Fruit fly (Drosophila melanogaster) whole organism, embryonic: ENCODE results near the gene TfAP-2.

Experiments used
- BEAF-32 ChIP-seq: fragments of 200-800 bp; sonication (Bioruptor generic); optimal IDR thresholded peaks from 3 replicates; lab custom pipeline; 2017; ENCODE audit warnings: missing biosample characterization, missing genetic modification characterization, mild to moderate bottlenecking, moderate library complexity, missing genetic modification reagents
- Bdp1 ChIP-seq: fragments of 200-800 bp; sonication (Bioruptor generic); optimal IDR thresholded peaks from 3 replicates; lab custom pipeline; 2016; ENCODE audit warnings: missing biosample characterization, missing genetic modification characterization
- CG10274 ChIP-seq: fragments of 200-800 bp; sonication (Bioruptor generic); optimal IDR thresholded peaks from 3 replicates; lab custom pipeline; 2017; ENCODE audit warnings: missing biosample characterization, mild to moderate bottlenecking, missing genetic modification characterization
- CG10959 ChIP-seq: fragments of 200-800 bp; sonication (Bioruptor generic); IDR thresholded peaks from 2 replicates; pipeline ENCODE4 v1.3.6; 2022; ENCODE audit warnings: missing biosample characterization, missing genetic modification characterization
- CG11247 ChIP-seq: fragments of 200-800 bp; sonication (Bioruptor generic); IDR thresholded peaks from 2 replicates; pipeline ENCODE4 v1.3.6; 2022; ENCODE audit warnings: missing biosample characterization, missing genetic modification characterization
- CG14860 ChIP-seq: fragments of 200-800 bp; sonication (Bioruptor generic); IDR thresholded peaks from 3 replicates; pipeline ENCODE4 v1.3.6; 2022; ENCODE audit warnings: missing biosample characterization, missing genetic modification characterization; ENCODE audit not compliant: partially characterized antibody
- CG14965 ChIP-seq: fragments of 200-800 bp; sonication (Bioruptor generic); optimal IDR thresholded peaks from 2 replicates; lab custom pipeline; 2016; ENCODE audit warnings: missing biosample characterization, missing genetic modification characterization, borderline replicate concordance
- CG2129 ChIP-seq: fragments of 200-800 bp; sonication (Bioruptor generic); IDR thresholded peaks from 2 replicates; pipeline ENCODE4 v1.3.6; 2022; ENCODE audit warnings: missing biosample characterization, missing genetic modification characterization; ENCODE audit not compliant: partially characterized antibody
- CG30020 ChIP-seq: fragments of 200-800 bp; optimal IDR thresholded peaks from 2 replicates; lab custom pipeline; 2019; ENCODE audit warnings: missing biosample characterization, mild to moderate bottlenecking, missing genetic modification characterization, moderate library complexity
- CG3995 ChIP-seq: fragments of 200-800 bp; sonication (Bioruptor generic); optimal IDR thresholded peaks from 3 replicates; lab custom pipeline; 2016; ENCODE audit warnings: missing biosample characterization, missing genetic modification characterization
- CG6765 ChIP-seq: fragments of 200-800 bp; sonication (Bioruptor generic); optimal IDR thresholded peaks from 3 replicates; lab custom pipeline; 2017; ENCODE audit warnings: missing biosample characterization, mild to moderate bottlenecking, missing genetic modification characterization
- CG6791 ChIP-seq: fragments of 200-800 bp; sonication (Bioruptor generic); IDR thresholded peaks from 3 replicates; pipeline ENCODE4 v1.3.6; 2022; ENCODE audit warnings: missing biosample characterization, missing genetic modification characterization; ENCODE audit not compliant: partially characterized antibody
- CG7271 ChIP-seq: fragments of 200-800 bp; sonication (Bioruptor generic); optimal IDR thresholded peaks from 2 replicates; lab custom pipeline; 2018; ENCODE audit warnings: missing biosample characterization, mild to moderate bottlenecking, missing genetic modification characterization, moderate library complexity
- CG7963 ChIP-seq: fragments of 200-800 bp; sonication (Bioruptor generic); IDR thresholded peaks from 3 replicates; pipeline ENCODE4 v1.3.6; 2022; ENCODE audit warnings: missing biosample characterization, missing genetic modification characterization; ENCODE audit not compliant: partially characterized antibody
- CG8359 ChIP-seq: fragments of 200-800 bp; sonication (Bioruptor generic); optimal IDR thresholded peaks from 2 replicates; lab custom pipeline; 2017; ENCODE audit warnings: missing biosample characterization, mild to moderate bottlenecking, missing genetic modification characterization, borderline replicate concordance
- D ChIP-seq, 2 experiments: fragments of 200-800 bp in 1 of 2; fragments of >200 bp in 1 of 2; sonication (Bioruptor generic) in 1 of 2; optimal IDR thresholded peaks; 2 replicates in 1 of 2; 3 replicates in 1 of 2; lab custom pipeline; 2017; ENCODE audit warnings: mild to moderate bottlenecking in 1 of 2, missing biosample characterization in 1 of 2, missing genetic modification characterization in 1 of 2, missing genetic modification reagents in 1 of 2
- D19A ChIP-seq: fragments of 200-800 bp; optimal IDR thresholded peaks from 3 replicates; lab custom pipeline; 2019; ENCODE audit warnings: missing biosample characterization, mild to moderate bottlenecking, missing genetic modification characterization, moderate library complexity
- Dp ChIP-seq: fragments of 200-800 bp; sonication (Bioruptor generic); optimal IDR thresholded peaks from 2 replicates; lab custom pipeline; 2018; ENCODE audit warnings: missing biosample characterization, mild to moderate bottlenecking, missing genetic modification characterization, moderate library complexity
- HLH3B ChIP-seq: fragments of 200-800 bp; sonication (Bioruptor generic); IDR thresholded peaks from 2 replicates; pipeline ENCODE4 v1.3.6; 2022; ENCODE audit warnings: missing biosample characterization, missing genetic modification characterization
- HLH4C ChIP-seq: fragments of 200-800 bp; sonication (Bioruptor generic); IDR thresholded peaks from 3 replicates; pipeline ENCODE4 v1.3.6; 2022; ENCODE audit warnings: missing biosample characterization, missing genetic modification characterization; ENCODE audit not compliant: partially characterized antibody
- HmgZ ChIP-seq: fragments of 200-800 bp; sonication (Bioruptor generic); optimal IDR thresholded peaks from 2 replicates; lab custom pipeline; 2018; ENCODE audit warnings: missing biosample characterization, mild to moderate bottlenecking, missing genetic modification characterization
- MESR4 ChIP-seq: fragments of 200-800 bp; sonication (Bioruptor generic); optimal IDR thresholded peaks from 2 replicates; lab custom pipeline; 2018; ENCODE audit warnings: missing biosample characterization, mild to moderate bottlenecking, missing genetic modification characterization, moderate library complexity
- Nf-YC ChIP-seq: fragments of 200-800 bp; optimal IDR thresholded peaks from 3 replicates; lab custom pipeline; 2019; ENCODE audit warnings: missing biosample characterization, mild to moderate bottlenecking, missing genetic modification characterization, moderate library complexity
- Opbp ChIP-seq: fragments of 200-800 bp; sonication (Bioruptor generic); IDR thresholded peaks from 3 replicates; pipeline ENCODE4 v1.3.6; 2022; ENCODE audit warnings: missing biosample characterization, missing genetic modification characterization; ENCODE audit not compliant: partially characterized antibody
- Pdp1 ChIP-seq, 2 experiments: fragments of 200-800 bp; sonication (Bioruptor generic); optimal IDR thresholded peaks; 3 replicates each; lab custom pipeline; 2016; ENCODE audit warnings: missing biosample characterization in 2 of 2, missing genetic modification characterization in 2 of 2, mild to moderate bottlenecking in 1 of 2, moderate library complexity in 1 of 2
- Rx ChIP-seq: fragments of 200-800 bp; sonication (Bioruptor generic); IDR thresholded peaks from 2 replicates; pipeline ENCODE4 v1.3.6; 2022; ENCODE audit warnings: missing biosample characterization, missing genetic modification characterization
- Scr ChIP-seq: fragments of 200-800 bp; sonication (Bioruptor generic); IDR thresholded peaks from 2 replicates; pipeline ENCODE4 v1.3.6; 2022; ENCODE audit warnings: missing biosample characterization, missing genetic modification characterization; ENCODE audit not compliant: partially characterized antibody
- Stat92E ChIP-seq, 3 experiments: fragments of >200 bp in 2 of 3; fragments of 200-800 bp in 1 of 3; sonication (Bioruptor generic) in 1 of 3; optimal IDR thresholded peaks; 2 replicates each; lab custom pipeline; 2017 to 2019; ENCODE audit warnings: missing biosample characterization in 3 of 3, missing genetic modification characterization in 3 of 3, mild to moderate bottlenecking in 1 of 3, moderate library complexity in 1 of 3
- Tbp ChIP-seq: fragments of >200 bp; optimal IDR thresholded peaks from 2 replicates; lab custom pipeline; 2018; ENCODE audit warnings: missing biosample characterization, missing genetic modification characterization
- YL-1 ChIP-seq: fragments of 200-800 bp; sonication (Bioruptor generic); optimal IDR thresholded peaks from 3 replicates; lab custom pipeline; 2017; ENCODE audit warnings: missing biosample characterization, mild to moderate bottlenecking, missing genetic modification characterization
- ato ChIP-seq: fragments of 200-800 bp; sonication (Bioruptor generic); IDR thresholded peaks from 2 replicates; pipeline ENCODE4 v1.3.6; 2022; ENCODE audit warnings: missing biosample characterization, missing genetic modification characterization; ENCODE audit not compliant: partially characterized antibody
- da ChIP-seq: fragments of 200-800 bp; sonication (Bioruptor generic); optimal IDR thresholded peaks from 2 replicates; lab custom pipeline; 2016; ENCODE audit warnings: missing biosample characterization, missing genetic modification characterization
- dati ChIP-seq: fragments of 200-800 bp; sonication (Bioruptor generic); IDR thresholded peaks from 2 replicates; pipeline ENCODE4 v1.3.6; 2022; ENCODE audit warnings: missing biosample characterization, missing genetic modification characterization
- dmrt11E ChIP-seq: fragments of 200-800 bp; sonication (Bioruptor generic); optimal IDR thresholded peaks from 3 replicates; lab custom pipeline; 2018; ENCODE audit warnings: missing biosample characterization, mild to moderate bottlenecking, missing genetic modification characterization, moderate library complexity
- emc ChIP-seq: fragments of 200-800 bp; sonication (Bioruptor generic); optimal IDR thresholded peaks from 2 replicates; lab custom pipeline; 2016; ENCODE audit warnings: missing biosample characterization, missing genetic modification characterization
- fd64A ChIP-seq: fragments of 200-800 bp; sonication (Bioruptor generic); optimal IDR thresholded peaks from 3 replicates; lab custom pipeline; 2018; ENCODE audit warnings: missing biosample characterization, mild to moderate bottlenecking, missing genetic modification characterization
- hb ChIP-seq: fragments of 200-800 bp; sonication (Bioruptor generic); IDR thresholded peaks from 3 replicates; pipeline ENCODE4 v1.3.6; 2022; ENCODE audit warnings: missing biosample characterization, missing genetic modification characterization; ENCODE audit not compliant: partially characterized antibody
- hbn ChIP-seq: fragments of 200-800 bp; sonication (Bioruptor generic); IDR thresholded peaks from 2 replicates; pipeline ENCODE4 v1.3.6; 2022; ENCODE audit warnings: missing biosample characterization, missing genetic modification characterization; ENCODE audit not compliant: partially characterized antibody
- ind ChIP-seq: fragments of 200-800 bp; sonication (Bioruptor generic); optimal IDR thresholded peaks from 3 replicates; lab custom pipeline; 2016; ENCODE audit warnings: missing biosample characterization, missing genetic modification characterization
- inv ChIP-seq: fragments of 200-800 bp; sonication (Bioruptor generic); IDR thresholded peaks from 2 replicates; pipeline ENCODE4 v1.3.6; 2022; ENCODE audit warnings: missing biosample characterization, missing genetic modification characterization; ENCODE audit not compliant: partially characterized antibody
- ken ChIP-seq: fragments of 200-800 bp; sonication (Bioruptor generic); IDR thresholded peaks from 3 replicates; pipeline ENCODE4 v1.3.6; 2022; ENCODE audit warnings: missing biosample characterization, missing genetic modification characterization
- knrl ChIP-seq: fragments of 200-800 bp; sonication (Bioruptor generic); IDR thresholded peaks from 3 replicates; pipeline ENCODE4 v1.3.6; 2022; ENCODE audit warnings: missing biosample characterization, missing genetic modification characterization; ENCODE audit not compliant: partially characterized antibody
- pzg ChIP-seq: fragments of 200-800 bp; sonication (Bioruptor generic); optimal IDR thresholded peaks from 3 replicates; lab custom pipeline; 2018; ENCODE audit warnings: missing biosample characterization, mild to moderate bottlenecking, missing genetic modification characterization, moderate library complexity
- shn ChIP-seq: fragments of 200-800 bp; sonication (Bioruptor generic); optimal IDR thresholded peaks from 3 replicates; lab custom pipeline; 2016; ENCODE audit warnings: missing biosample characterization, missing genetic modification characterization
- sna ChIP-seq: fragments of 200-800 bp; sonication (Bioruptor generic); IDR thresholded peaks from 2 replicates; pipeline ENCODE4 v1.3.6; 2022; ENCODE audit warnings: missing biosample characterization, missing genetic modification characterization; ENCODE audit not compliant: partially characterized antibody
- unc-4 ChIP-seq: fragments of 200-800 bp; sonication (Bioruptor generic); IDR thresholded peaks from 2 replicates; pipeline ENCODE4 v1.3.6; 2022; ENCODE audit warnings: missing biosample characterization, missing genetic modification characterization; ENCODE audit not compliant: partially characterized antibody
- zen2 ChIP-seq: fragments of 200-800 bp; sonication (Bioruptor generic); IDR thresholded peaks from 3 replicates; pipeline ENCODE4 v1.3.6; 2022; ENCODE audit warnings: missing biosample characterization, missing genetic modification characterization; ENCODE audit not compliant: partially characterized antibody

The TfAP-2 gene

DNA sequence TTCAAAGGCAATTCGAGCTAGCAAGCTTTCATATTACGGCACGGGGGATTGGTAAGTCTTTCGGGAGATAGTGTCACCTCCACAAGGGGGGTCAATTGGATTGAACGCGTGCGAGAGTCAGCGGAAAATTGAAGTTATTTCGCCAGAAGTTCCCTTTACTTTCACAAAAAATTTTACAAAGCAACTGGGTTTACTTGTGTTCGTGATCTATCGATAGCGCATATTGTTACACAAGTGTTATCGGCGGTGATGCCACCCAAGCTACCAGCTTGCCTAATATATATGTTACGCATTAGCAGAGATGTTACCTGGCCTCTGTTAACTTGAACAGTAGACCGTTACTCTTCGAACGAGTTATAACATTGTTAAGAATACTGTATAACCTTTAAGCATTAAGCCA lies 31.9 kb upstream of the TfAP-2 start, which contains the start of gene Wnk (continued):
- no peak for TF ChIP-seq D (optimal IDR thresholded peaks at IDR 0.05; lab: Kevin White, UChicago)
- TF ChIP-seq D (GFP tag; optimal IDR thresholded peaks at IDR 0.05; lab: Kevin White, UChicago) = no peak
- TF ChIP-seq CG6791 (GFP tag; lab: Robert Waterston, UW) = peak; percentile 73
- peak; percentile 36 for TF ChIP-seq CG30020 (tag; lab: Kevin White, UChicago)
- TF ChIP-seq ato (GFP tag; lab: Robert Waterston, UW) = peak; percentile 72
- TF ChIP-seq CG11247 = no peak
- TF ChIP-seq hbn (GFP tag; lab: Robert Waterston, UW) = peak; percentile 82
- TF ChIP-seq CG14965 = no peak
- no peak for TF ChIP-seq Stat92E (GFP tag; optimal IDR thresholded peaks at IDR 0.05; lab: Kevin White, UChicago)
- TF ChIP-seq D19A (tag; lab: Kevin White, UChicago) = no peak
- peak; percentile 30 for TF ChIP-seq HmgZ (tag; lab: Kevin White, UChicago)
- peak; percentile 83 for TF ChIP-seq Opbp
- peak; percentile 71 for TF ChIP-seq knrl (GFP tag; lab: Robert Waterston, UW)
- TF ChIP-seq Bdp1 = no peak
- no peak for TF ChIP-seq da
- no peak for TF ChIP-seq CG7271 (tag; lab: Kevin White, UChicago)
- no peak for TF ChIP-seq CG6765
- peak; percentile 72 for TF ChIP-seq CG14860 (GFP tag; lab: Robert Waterston, UW)
- TF ChIP-seq dmrt11E (tag; lab: Kevin White, UChicago) = no peak
- 0 out of 2 replicates have a peak, but pooled peaks have one; percentile 35 for TF ChIP-seq CG2129 (GFP tag; lab: Robert Waterston, UW)
- no peak for TF ChIP-seq CG10274 (GFP tag; lab: Kevin White, UChicago)
- peak; percentile 74 for TF ChIP-seq HLH4C (GFP tag; lab: Robert Waterston, UW)
- TF ChIP-seq hb = 0 out of 3 replicates have a peak, but pooled peaks have one; percentile 39
- peak; percentile 35 for TF ChIP-seq Dp (GFP tag; lab: Kevin White, UChicago)
- TF ChIP-seq zen2 (GFP tag; lab: Robert Waterston, UW) = peak; percentile 68
- TF ChIP-seq Scr (GFP tag; lab: Robert Waterston, UW) = peak; percentile 73
- no peak for TF ChIP-seq Tbp (GFP tag; lab: Kevin White, UChicago)
- TF ChIP-seq CG8359 (GFP tag; lab: Kevin White, UChicago) = no peak
- TF ChIP-seq dati (GFP tag; lab: Robert Waterston, UW) = no peak
- peak; percentile 59 for TF ChIP-seq inv (GFP tag; lab: Robert Waterston, UW)
- no peak for TF ChIP-seq emc (GFP tag; lab: Kevin White, UChicago)
- TF ChIP-seq CG7963 (GFP tag; lab: Robert Waterston, UW) = peak; percentile 75; the same call in 2 of the 3 replicates
- peak; percentile 81 for TF ChIP-seq unc-4 (GFP tag; lab: Robert Waterston, UW)
- TF ChIP-seq shn (GFP tag; lab: Kevin White, UChicago) = no peak
- TF ChIP-seq pzg = peak; percentile 83
- TF ChIP-seq Rx (GFP tag; lab: Robert Waterston, UW) = no peak
- no peak for TF ChIP-seq CG10959 (GFP tag; lab: Robert Waterston, UW)
- TF ChIP-seq YL-1 (GFP tag; lab: Kevin White, UChicago) = peak; percentile 81
- TF ChIP-seq ind (GFP tag; lab: Kevin White, UChicago) = no peak
- peak in 1 of 2 experiments; percentile 100 for TF ChIP-seq Pdp1 (GFP tag; optimal IDR thresholded peaks at IDR 0.05; lab: Kevin White, UChicago)
- TF ChIP-seq BEAF-32 (GFP tag; lab: Kevin White, UChicago) = peak; percentile 80
- no peak for TF ChIP-seq HLH3B
- no peak for TF ChIP-seq fd64A (GFP tag; lab: Kevin White, UChicago)
- TF ChIP-seq sna (GFP tag; lab: Robert Waterston, UW) = peak; percentile 75
- no peak for TF ChIP-seq Nf-YC (tag; lab: Kevin White, UChicago)
- peak; percentile 89 for TF ChIP-seq MESR4 (GFP tag; lab: Kevin White, UChicago)
- peak; percentile 78 for TF ChIP-seq CG3995 (GFP tag; lab: Kevin White, UChicago)
- no peak for TF ChIP-seq ken
